Worm (Caenorhabditis elegans) whole organism, L4 larva: ENCODE measurements around the gene twk-11.

Source experiments
- D1046.2 ChIP-seq: fragments of 200-800 bp; sonication (Bioruptor generic); IDR thresholded peaks from 2 replicates; pipeline ENCODE4 v1.3.6; 2022; ENCODE audit warnings: missing genetic modification characterization, missing compliant biosample characterization
- F10B5.3 ChIP-seq: sonication (generic microtip); optimal IDR thresholded peaks from 2 replicates; lab custom pipeline; 2016; ENCODE audit warnings: mild to moderate bottlenecking, missing genetic modification characterization, missing compliant biosample characterization
- F26F4.8 ChIP-seq: fragments of 200-800 bp; sonication (Bioruptor generic); conservative IDR thresholded peaks from 2 replicates; pipeline ENCODE4 v1.3.6; 2022; ENCODE audit warnings: missing genetic modification characterization, missing compliant biosample characterization
- F44E2.7 ChIP-seq: fragments of 200-800 bp; sonication (Bioruptor generic); IDR thresholded peaks from 2 replicates; pipeline ENCODE4 v2.1.2; 2022; ENCODE audit warnings: missing genetic modification characterization, missing compliant biosample characterization
- T20F7.1 ChIP-seq: fragments of 200-800 bp; sonication (Bioruptor generic); optimal IDR thresholded peaks from 2 replicates; lab custom pipeline; 2018; ENCODE audit warnings: mild to moderate bottlenecking, missing genetic modification characterization, missing compliant biosample characterization
- T26A8.4 ChIP-seq: fragments of 200-800 bp; sonication (Bioruptor generic); IDR thresholded peaks from 2 replicates; pipeline ENCODE4 v1.3.6; 2022; ENCODE audit warnings: missing genetic modification characterization, missing compliant biosample characterization
- Y105C5A.15 ChIP-seq: fragments of 200-800 bp; sonication (Bioruptor generic); IDR thresholded peaks from 2 replicates; pipeline ENCODE4 v1.3.6; 2022; ENCODE audit warnings: missing genetic modification characterization, missing compliant biosample characterization
- Y5F2A.4 ChIP-seq: fragments of 200-800 bp; sonication (Bioruptor generic); optimal IDR thresholded peaks from 2 replicates; lab custom pipeline; 2018; ENCODE audit warnings: mild to moderate bottlenecking, missing genetic modification characterization, missing compliant biosample characterization
- aly-2 ChIP-seq: sonication (generic microtip); optimal IDR thresholded peaks from 2 replicates; lab custom pipeline; 2018; ENCODE audit warnings: missing biosample characterization, missing genetic modification characterization
- ama-1 ChIP-seq: fragments of 150-350 bp; optimal IDR thresholded peaks from 2 replicates; lab custom pipeline; 2014; ENCODE audit warnings: inconsistent platforms, mixed read lengths
- ceh-44 ChIP-seq: fragments of 200-800 bp; sonication (Bioruptor generic); IDR thresholded peaks from 2 replicates; pipeline ENCODE4 v1.3.6; 2022; ENCODE audit warnings: missing genetic modification reagents, missing genetic modification characterization, missing compliant biosample characterization
- ceh-82 ChIP-seq: sonication (generic microtip); optimal IDR thresholded peaks from 2 replicates; lab custom pipeline; 2017; ENCODE audit warnings: missing biosample characterization, missing genetic modification characterization
- cey-2 ChIP-seq: sonication (generic microtip); optimal IDR thresholded peaks from 3 replicates; lab custom pipeline; 2017; ENCODE audit warnings: missing genetic modification characterization, mild to moderate bottlenecking, missing compliant biosample characterization, antibody characterized with exemption, borderline replicate concordance; ENCODE audit not compliant: insufficient read depth
- daf-12 ChIP-seq: fragments of 150-350 bp; optimal IDR thresholded peaks from 2 replicates; lab custom pipeline; 2014; ENCODE audit warnings: missing biosample characterization, missing genetic modification reagents, missing genetic modification characterization
- daf-16 ChIP-seq, 3 experiments: sonication (generic microtip); optimal IDR thresholded peaks; 2 replicates each; lab custom pipeline; 2016 to 2017; ENCODE audit warnings: missing genetic modification characterization in 3 of 3, missing genetic modification reagents in 3 of 3, mild to moderate bottlenecking in 2 of 3, missing compliant biosample characterization in 2 of 3, missing biosample characterization in 1 of 3, moderate library complexity in 1 of 3
- daf-8 ChIP-seq: fragments of 200-800 bp; sonication (Bioruptor generic); IDR thresholded peaks from 2 replicates; pipeline ENCODE4 v1.3.6; 2022; ENCODE audit warnings: missing genetic modification characterization, missing compliant biosample characterization
- dmd-8 ChIP-seq: fragments of 200-800 bp; sonication (Bioruptor generic); IDR thresholded peaks from 2 replicates; pipeline ENCODE4 v1.3.6; 2022; ENCODE audit warnings: missing genetic modification characterization, missing compliant biosample characterization
- dmd-9 ChIP-seq: fragments of 200-800 bp; sonication (Bioruptor generic); IDR thresholded peaks from 2 replicates; pipeline ENCODE4 v1.3.6; 2022; ENCODE audit warnings: missing genetic modification reagents, missing genetic modification characterization, missing compliant biosample characterization
- dpl-1 ChIP-seq: fragments of 150-350 bp; optimal IDR thresholded peaks from 2 replicates; lab custom pipeline; 2014; ENCODE audit warnings: missing biosample characterization, missing genetic modification reagents, missing genetic modification characterization
- dve-1 ChIP-seq: sonication (generic microtip); optimal IDR thresholded peaks from 2 replicates; lab custom pipeline; 2017; ENCODE audit warnings: antibody characterized with exemption, mild to moderate bottlenecking, missing genetic modification characterization, missing compliant biosample characterization; ENCODE audit not compliant: insufficient read depth
- egl-27 ChIP-seq: sonication (generic microtip); optimal IDR thresholded peaks from 3 replicates; lab custom pipeline; 2017; ENCODE audit warnings: missing biosample characterization, missing genetic modification reagents, missing genetic modification characterization
- egl-43 ChIP-seq: fragments of 200-800 bp; sonication (Bioruptor generic); IDR thresholded peaks from 2 replicates; pipeline ENCODE4 v1.3.6; 2022; ENCODE audit warnings: missing genetic modification reagents, missing genetic modification characterization, missing compliant biosample characterization
- fkh-10 ChIP-seq: fragments of 150-350 bp; optimal IDR thresholded peaks from 2 replicates; lab custom pipeline; 2014; ENCODE audit warnings: missing biosample characterization, missing genetic modification reagents, missing genetic modification characterization
- fos-1 ChIP-seq: fragments of 150-350 bp; optimal IDR thresholded peaks from 2 replicates; lab custom pipeline; 2014; ENCODE audit warnings: missing biosample characterization, missing genetic modification characterization
- hlh-11 ChIP-seq: fragments of 200-800 bp; sonication (Bioruptor generic); optimal IDR thresholded peaks from 2 replicates; lab custom pipeline; 2018; ENCODE audit warnings: mild to moderate bottlenecking, missing genetic modification characterization, missing compliant biosample characterization
- lim-7 ChIP-seq: fragments of 200-800 bp; sonication (Bioruptor generic); IDR thresholded peaks from 2 replicates; pipeline ENCODE4 v1.3.6; 2022; ENCODE audit warnings: missing genetic modification characterization, missing compliant biosample characterization
- lin-13 ChIP-seq: fragments of 150-350 bp; optimal IDR thresholded peaks from 2 replicates; lab custom pipeline; 2014; ENCODE audit warnings: missing biosample characterization, missing genetic modification reagents, missing genetic modification characterization
- lin-15B ChIP-seq: fragments of 150-350 bp; sonication (generic microtip); optimal IDR thresholded peaks from 3 replicates; lab custom pipeline; 2014; ENCODE audit warnings: missing biosample characterization, missing genetic modification characterization
- lin-38 ChIP-seq: fragments of 200-800 bp; sonication (Bioruptor generic); IDR thresholded peaks from 2 replicates; pipeline ENCODE4 v1.3.6; 2022; ENCODE audit warnings: missing genetic modification reagents, missing genetic modification characterization, missing compliant biosample characterization
- lir-3 ChIP-seq: sonication (generic microtip); optimal IDR thresholded peaks from 2 replicates; lab custom pipeline; 2016; ENCODE audit warnings: mild to moderate bottlenecking, missing genetic modification characterization, missing compliant biosample characterization
- lsy-2 ChIP-seq, 2 experiments: fragments of 150-350 bp in 1 of 2; sonication (generic microtip) in 1 of 2; optimal IDR thresholded peaks; 2 replicates each; lab custom pipeline; 2014 to 2017; ENCODE audit warnings: missing biosample characterization in 2 of 2, missing genetic modification characterization in 2 of 2
- madf-9 ChIP-seq: fragments of 200-800 bp; sonication (Bioruptor generic); conservative IDR thresholded peaks from 2 replicates; pipeline ENCODE4 v1.3.6; 2022; ENCODE audit warnings: missing genetic modification reagents, missing genetic modification characterization, missing compliant biosample characterization
- mdl-1 ChIP-seq, 2 experiments: fragments of 150-350 bp in 1 of 2; sonication (generic microtip) in 1 of 2; optimal IDR thresholded peaks; 2 replicates each; lab custom pipeline; 2014 to 2017; ENCODE audit warnings: missing biosample characterization in 2 of 2, missing genetic modification characterization in 2 of 2
- mdt-29 ChIP-seq: fragments of 200-800 bp; sonication (Bioruptor generic); IDR thresholded peaks from 2 replicates; pipeline ENCODE4 v1.3.6; 2022; ENCODE audit warnings: missing genetic modification reagents, missing genetic modification characterization, missing compliant biosample characterization
- mep-1 ChIP-seq: fragments of 150-350 bp; sonication (generic microtip); optimal IDR thresholded peaks from 3 replicates; lab custom pipeline; 2014; ENCODE audit warnings: missing biosample characterization, missing genetic modification characterization
- mes-2 ChIP-seq: sonication (generic microtip); optimal IDR thresholded peaks from 2 replicates; lab custom pipeline; 2016; ENCODE audit warnings: missing genotype, mild to moderate bottlenecking, missing genetic modification characterization, missing compliant biosample characterization; ENCODE audit not compliant: poor library complexity, severe bottlenecking
- nhr-102 ChIP-seq: sonication (generic microtip); optimal IDR thresholded peaks from 2 replicates; lab custom pipeline; 2016; ENCODE audit warnings: mild to moderate bottlenecking, missing genetic modification characterization, moderate library complexity, missing compliant biosample characterization
- nhr-237 ChIP-seq: sonication (generic microtip); optimal IDR thresholded peaks from 2 replicates; lab custom pipeline; 2017; ENCODE audit warnings: missing biosample characterization, missing genetic modification characterization
- nhr-42 ChIP-seq: fragments of 200-800 bp; sonication (Bioruptor generic); IDR thresholded peaks from 2 replicates; pipeline ENCODE4 v1.3.6; 2022; ENCODE audit warnings: missing genetic modification characterization, missing compliant biosample characterization
- nhr-76 ChIP-seq: fragments of 150-350 bp; optimal IDR thresholded peaks from 2 replicates; lab custom pipeline; 2014; ENCODE audit warnings: missing biosample characterization, missing genetic modification characterization
- nhr-77 ChIP-seq: fragments of 150-350 bp; optimal IDR thresholded peaks from 2 replicates; lab custom pipeline; 2014; ENCODE audit warnings: missing biosample characterization, missing genetic modification characterization
- pha-4 ChIP-seq, 2 experiments: fragments of 150-350 bp in 1 of 2; fragments of 200-800 bp in 1 of 2; sonication (Bioruptor generic) in 1 of 2; IDR thresholded peaks in 1 of 2; optimal IDR thresholded peaks in 1 of 2; 2 replicates each; pipeline versions ENCODE4 v1.3.6 to Lab custom; 2014 to 2022; ENCODE audit warnings: missing genetic modification characterization in 2 of 2, missing genetic modification reagents in 2 of 2, missing biosample characterization in 1 of 2, missing compliant biosample characterization in 1 of 2
- pqm-1 ChIP-seq: sonication (generic microtip); optimal IDR thresholded peaks from 2 replicates; lab custom pipeline; 2017; ENCODE audit warnings: missing biosample characterization, missing genetic modification characterization
- rbr-2 ChIP-seq: sonication (generic microtip); optimal IDR thresholded peaks from 2 replicates; lab custom pipeline; 2016; ENCODE audit warnings: missing genotype, missing genetic modification characterization, missing compliant biosample characterization
- saeg-2 ChIP-seq: fragments of 200-800 bp; sonication (Bioruptor generic); IDR thresholded peaks from 2 replicates; pipeline ENCODE4 v1.3.6; 2022; ENCODE audit warnings: missing genetic modification reagents, missing genetic modification characterization, missing compliant biosample characterization
- spr-3 ChIP-seq: fragments of 200-800 bp; sonication (Bioruptor generic); optimal IDR thresholded peaks from 2 replicates; lab custom pipeline; 2018; ENCODE audit warnings: mild to moderate bottlenecking, missing genetic modification characterization, missing compliant biosample characterization
- tag-97 ChIP-seq: fragments of 200-800 bp; sonication (Bioruptor generic); IDR thresholded peaks from 2 replicates; pipeline ENCODE4 v1.3.6; 2022; ENCODE audit warnings: missing genetic modification characterization, missing compliant biosample characterization
- tra-1 ChIP-seq: fragments of 200-800 bp; sonication (Bioruptor generic); IDR thresholded peaks from 2 replicates; pipeline ENCODE4 v1.3.6; 2022; ENCODE audit warnings: missing genetic modification reagents, missing genetic modification characterization, missing compliant biosample characterization
- unc-62 ChIP-seq, 3 experiments: fragments of 150-350 bp in 1 of 3; sonication (generic microtip); optimal IDR thresholded peaks in 2 of 3; peaks in 1 of 3; 1 replicate in 1 of 3; 2 replicates in 2 of 3; lab custom pipeline; 2014 to 2017; ENCODE audit warnings: missing biosample characterization in 3 of 3, missing genetic modification characterization in 3 of 3, missing genetic modification reagents in 3 of 3, missing genotype in 1 of 3
- zag-1 ChIP-seq: fragments of 150-350 bp; optimal IDR thresholded peaks from 2 replicates; lab custom pipeline; 2014; ENCODE audit warnings: missing biosample characterization, missing genetic modification characterization
- zip-2 ChIP-seq: fragments of 150-350 bp; optimal IDR thresholded peaks from 2 replicates; lab custom pipeline; 2014; ENCODE audit warnings: missing biosample characterization, missing genetic modification characterization

twk-11 gene

ce11 chrV:7060396-7060795 lies 24.0 kb upstream of the twk-11 start, which contains the start of the genes Y57E12AL.6 and Y57E12AL.1 (continued):
- TF ChIP-seq unc-62 (GFP tag; optimal IDR thresholded peaks at IDR 0.05 in 1 of 2; lab: Kevin White, UChicago) (no peak), unc-62 (tag; optimal IDR thresholded peaks at IDR 0.05; lab: Kevin White, UChicago) (no peak), nhr-237 (tag; lab: Kevin White, UChicago) (no peak), cey-2 (no peak), nhr-42 (GFP tag; lab: Robert Waterston, UW) (no peak), zip-2 (tag; lab: Kevin White, UChicago) (no peak), ceh-44 (GFP tag; lab: Robert Waterston, UW) (no peak), zag-1 (tag; lab: Kevin White, UChicago) (no peak), mdt-29 (GFP tag; lab: Robert Waterston, UW) (no peak), lsy-2 (tag; optimal IDR thresholded peaks at IDR 0.05; lab: Kevin White, UChicago) (peak; percentile 44 to 90), lir-3 (tag; lab: Kevin White, UChicago) (no peak), fkh-10 (GFP tag; lab: Kevin White, UChicago) (peak; percentile 43), mes-2 (tag; lab: Kevin White, UChicago) (peak; percentile 88), nhr-77 (peak; percentile 88), F10B5.3 (tag; lab: Kevin White, UChicago) (no peak), egl-27 (no peak), dve-1 (peak; percentile 83), lin-15B (tag; lab: Kevin White, UChicago) (no peak), pqm-1 (tag; lab: Kevin White, UChicago) (no peak), nhr-102 (peak; percentile 81), aly-2 (tag; lab: Kevin White, UChicago) (no peak), ama-1 (lab: Kevin White, UChicago) (no peak), ceh-82 (tag; lab: Kevin White, UChicago) (no peak), mdl-1 (tag; optimal IDR thresholded peaks at IDR 0.05; lab: Kevin White, UChicago) (peak in 1 of 2 experiments; percentile 65), mep-1 (tag; lab: Kevin White, UChicago) (peak; percentile 91), F26F4.8 (GFP tag; lab: Robert Waterston, UW) (no peak), D1046.2 (GFP tag; lab: Robert Waterston, UW) (no peak), fos-1 (tag; lab: Kevin White, UChicago) (no peak), daf-16 (GFP tag; optimal IDR thresholded peaks at IDR 0.05; lab: Kevin White, UChicago) (no peak), daf-16 (tag; optimal IDR thresholded peaks at IDR 0.05; lab: Kevin White, UChicago) (peak; percentile 64), dmd-8 (GFP tag; lab: Robert Waterston, UW) (no peak), hlh-11 (peak; percentile 86), tag-97 (GFP tag; lab: Robert Waterston, UW) (no peak), madf-9 (GFP tag; lab: Robert Waterston, UW) (no peak), lin-38 (peak; percentile 79), F44E2.7 (no peak), Y105C5A.15 (GFP tag; lab: Robert Waterston, UW) (no peak), rbr-2 (tag; lab: Kevin White, UChicago) (peak; percentile 78), daf-8 (no peak), Y5F2A.4 (GFP tag; lab: Kevin White, UChicago) (no peak), T26A8.4 (GFP tag; lab: Robert Waterston, UW) (peak; percentile 64), lin-13 (GFP tag; lab: Kevin White, UChicago) (peak; percentile 62), nhr-76 (no peak), dpl-1 (peak; percentile 85), tra-1 (GFP tag; lab: Robert Waterston, UW) (no peak), dmd-9 (GFP tag; lab: Robert Waterston, UW) (peak; percentile 66; the same call in 1 of the 2 replicates), daf-12 (no peak), lim-7 (GFP tag; lab: Robert Waterston, UW) (no peak), egl-43 (GFP tag; lab: Robert Waterston, UW) (no peak), saeg-2 (GFP tag; lab: Robert Waterston, UW) (no peak), T20F7.1 (peak; percentile 71), spr-3 (GFP tag; lab: Kevin White, UChicago) (no peak), pha-4 (GFP tag; IDR thresholded peaks at IDR 0.05; lab: Robert Waterston, UW) (no peak), pha-4 (tag; optimal IDR thresholded peaks at IDR 0.05; lab: Kevin White, UChicago) (no peak)
